Worm (Caenorhabditis elegans) whole organism, mixed stage, embryonic: ENCODE measurements around the gene B0034.2.

Source experiments
- elt-1 ChIP-seq: sonication (generic microtip); optimal IDR thresholded peaks from 2 replicates; lab custom pipeline; 2017; ENCODE audit warnings: missing genetic modification characterization, mild to moderate bottlenecking, missing compliant biosample characterization, antibody characterized with exemption, moderate library complexity, borderline replicate concordance; ENCODE audit not compliant: insufficient read depth
- elt-3 ChIP-seq: fragments of 150-350 bp; optimal IDR thresholded peaks from 2 replicates; lab custom pipeline; 2014; ENCODE audit warnings: missing biosample characterization, missing genetic modification characterization
- lin-13 ChIP-seq: fragments of 150-350 bp; optimal IDR thresholded peaks from 2 replicates; lab custom pipeline; 2014; ENCODE audit warnings: missing biosample characterization, missing genetic modification characterization
- unc-62 ChIP-seq: fragments of 150-350 bp; optimal IDR thresholded peaks from 2 replicates; lab custom pipeline; 2014; ENCODE audit warnings: missing biosample characterization, missing genetic modification reagents, missing genetic modification characterization

DNA sequence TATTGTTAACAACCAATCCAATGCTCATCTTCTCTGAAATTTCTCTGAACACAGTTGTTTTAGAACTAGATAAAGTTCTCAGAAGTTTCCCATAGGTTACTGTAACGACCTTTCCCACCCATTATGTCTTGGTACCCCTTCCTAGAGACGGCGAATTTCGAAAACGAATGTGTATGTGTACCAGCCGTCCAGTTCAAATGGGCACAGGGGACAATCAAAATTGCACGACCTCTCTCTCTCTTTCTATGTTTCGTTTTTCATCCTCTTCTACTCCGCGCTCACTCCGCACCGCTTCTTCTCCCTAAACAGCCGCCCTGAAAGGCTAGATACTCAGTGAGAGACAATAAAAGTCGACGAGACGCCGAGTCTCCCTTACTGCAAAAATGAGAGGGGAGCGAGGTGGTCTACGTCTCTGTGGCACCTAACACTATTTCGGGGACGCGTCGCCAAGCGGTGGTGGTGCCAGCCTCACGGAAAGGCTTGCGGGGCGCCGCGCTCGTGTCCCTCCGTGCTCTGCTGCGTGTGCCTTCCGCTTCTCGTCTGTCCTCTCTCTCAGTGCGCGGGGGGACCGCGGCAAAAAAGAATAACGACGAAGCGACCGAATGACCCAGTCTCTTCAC lies 42.7 kb downstream of the B0034.2 start:
- no peak for TF ChIP-seq unc-62 (GFP tag; lab: Kevin White, UChicago)
- TF ChIP-seq lin-13 = no peak
- no peak for TF ChIP-seq elt-1 (tag; lab: Kevin White, UChicago)
- no peak for TF ChIP-seq elt-3 (tag; lab: Kevin White, UChicago)
